Worm (Caenorhabditis elegans): ENCODE results near the gene mlc-7.

DNA sequence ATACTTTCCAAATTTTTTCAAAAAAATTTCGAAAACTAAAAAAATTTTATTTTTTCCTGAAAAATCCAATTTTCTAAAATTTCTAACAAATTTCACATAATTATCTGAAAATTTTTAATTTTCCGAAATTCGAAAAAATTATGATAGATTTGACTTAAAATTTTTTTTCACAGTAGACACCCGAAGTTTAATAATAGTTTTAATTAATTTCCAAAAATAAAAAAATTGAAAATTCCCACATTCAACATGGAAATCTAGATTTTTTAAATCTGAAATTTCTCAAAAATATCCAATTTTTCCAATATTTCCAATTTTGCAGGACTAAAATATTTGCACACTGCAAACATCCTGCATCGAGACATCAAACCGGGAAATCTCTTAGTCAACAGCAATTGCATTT lies 29.3 kb upstream of the mlc-7 start:
- TF ChIP-seq dpl-1 (GFP tag; optimal IDR thresholded peaks at IDR 0.05) (no peak), hlh-26 (GFP tag; conservative IDR thresholded peaks at IDR 0.05) (no peak)
